Fruit fly (Drosophila melanogaster) whole organism, adult: ENCODE data around the gene rictor.

Experiments
- CG11617 ChIP-seq: fragments of 200-800 bp; sonication (Bioruptor generic); optimal IDR thresholded peaks from 2 replicates; lab custom pipeline; 2017; ENCODE audit warnings: mild to moderate bottlenecking, missing biosample characterization, missing genetic modification reagents, missing genetic modification characterization
- CG12768 ChIP-seq: fragments of 200-800 bp; sonication (Bioruptor generic); optimal IDR thresholded peaks from 2 replicates; lab custom pipeline; 2017; ENCODE audit warnings: missing biosample characterization, missing genetic modification characterization, mild to moderate bottlenecking, moderate library complexity, missing genetic modification reagents
- CG14711 ChIP-seq: fragments of 200-800 bp; sonication (Bioruptor generic); optimal IDR thresholded peaks from 2 replicates; lab custom pipeline; 2018; ENCODE audit warnings: missing biosample characterization, mild to moderate bottlenecking, missing genetic modification characterization, moderate library complexity
- CG1620 ChIP-seq: fragments of 200-800 bp; sonication (Bioruptor generic); optimal IDR thresholded peaks from 2 replicates; lab custom pipeline; 2016; ENCODE audit warnings: missing biosample characterization, missing genetic modification characterization
- CG33017 ChIP-seq: fragments of 200-800 bp; sonication (Bioruptor generic); optimal IDR thresholded peaks from 2 replicates; lab custom pipeline; 2018; ENCODE audit warnings: missing biosample characterization, mild to moderate bottlenecking, missing genetic modification characterization, moderate library complexity
- CG5204 ChIP-seq: fragments of 200-800 bp; sonication (Bioruptor generic); optimal IDR thresholded peaks from 2 replicates; lab custom pipeline; 2016; ENCODE audit warnings: missing biosample characterization, missing genetic modification characterization
- CG7045 ChIP-seq: fragments of 200-800 bp; sonication (Bioruptor generic); optimal IDR thresholded peaks from 2 replicates; lab custom pipeline; 2017; ENCODE audit warnings: missing biosample characterization, mild to moderate bottlenecking, missing genetic modification characterization
- CG7101 ChIP-seq: fragments of 200-800 bp; sonication (Bioruptor generic); optimal IDR thresholded peaks from 2 replicates; lab custom pipeline; 2018; ENCODE audit warnings: missing biosample characterization, mild to moderate bottlenecking, missing genetic modification characterization, moderate library complexity
- Clk ChIP-seq: fragments of 200-800 bp; sonication (Bioruptor generic); optimal IDR thresholded peaks from 2 replicates; lab custom pipeline; 2017; ENCODE audit warnings: missing biosample characterization, missing genetic modification characterization
- Crg-1 ChIP-seq: fragments of 200-800 bp; sonication (Bioruptor generic); optimal IDR thresholded peaks from 2 replicates; lab custom pipeline; 2016; ENCODE audit warnings: missing biosample characterization, missing genetic modification characterization
- Hr96 ChIP-seq: fragments of 200-800 bp; sonication (Bioruptor generic); optimal IDR thresholded peaks from 2 replicates; lab custom pipeline; 2016; ENCODE audit warnings: missing biosample characterization, missing genetic modification characterization
- Mnt ChIP-seq: fragments of 200-800 bp; sonication (Bioruptor generic); optimal IDR thresholded peaks from 2 replicates; lab custom pipeline; 2016; ENCODE audit warnings: missing biosample characterization, mild to moderate bottlenecking, missing genetic modification characterization
- bab1 ChIP-seq: fragments of 200-800 bp; sonication (Bioruptor generic); optimal IDR thresholded peaks from 3 replicates; lab custom pipeline; 2019; ENCODE audit warnings: missing biosample characterization, mild to moderate bottlenecking, missing genetic modification characterization, moderate library complexity
- cic ChIP-seq: fragments of 200-800 bp; sonication (Bioruptor generic); optimal IDR thresholded peaks from 2 replicates; lab custom pipeline; 2017; ENCODE audit warnings: missing biosample characterization, mild to moderate bottlenecking, missing genetic modification characterization, moderate library complexity
- cnc ChIP-seq, 2 experiments: fragments of >200 bp; optimal IDR thresholded peaks; 2 replicates each; lab custom pipeline; 2017
- kay ChIP-seq: fragments of 200-800 bp; sonication (Bioruptor generic); peaks from one replicate; lab custom pipeline; 2016; ENCODE audit warnings: missing biosample characterization, missing genetic modification characterization, borderline replicate concordance
- ovo ChIP-seq: fragments of 200-800 bp; sonication (Bioruptor generic); optimal IDR thresholded peaks from 2 replicates; lab custom pipeline; 2016; ENCODE audit warnings: missing biosample characterization, missing genetic modification characterization
- pad ChIP-seq: fragments of 200-800 bp; sonication (Bioruptor generic); optimal IDR thresholded peaks from 3 replicates; lab custom pipeline; 2017; ENCODE audit warnings: missing biosample characterization, missing genetic modification characterization, mild to moderate bottlenecking, moderate library complexity, missing genetic modification reagents
- tj ChIP-seq: fragments of 200-800 bp; sonication (Bioruptor generic); optimal IDR thresholded peaks from 3 replicates; lab custom pipeline; 2017; ENCODE audit warnings: missing biosample characterization, mild to moderate bottlenecking, missing genetic modification characterization, moderate library complexity
- toe ChIP-seq: fragments of 200-800 bp; sonication (Bioruptor generic); optimal IDR thresholded peaks from 2 replicates; lab custom pipeline; 2016; ENCODE audit warnings: missing biosample characterization, missing genetic modification characterization

The rictor gene

DNA sequence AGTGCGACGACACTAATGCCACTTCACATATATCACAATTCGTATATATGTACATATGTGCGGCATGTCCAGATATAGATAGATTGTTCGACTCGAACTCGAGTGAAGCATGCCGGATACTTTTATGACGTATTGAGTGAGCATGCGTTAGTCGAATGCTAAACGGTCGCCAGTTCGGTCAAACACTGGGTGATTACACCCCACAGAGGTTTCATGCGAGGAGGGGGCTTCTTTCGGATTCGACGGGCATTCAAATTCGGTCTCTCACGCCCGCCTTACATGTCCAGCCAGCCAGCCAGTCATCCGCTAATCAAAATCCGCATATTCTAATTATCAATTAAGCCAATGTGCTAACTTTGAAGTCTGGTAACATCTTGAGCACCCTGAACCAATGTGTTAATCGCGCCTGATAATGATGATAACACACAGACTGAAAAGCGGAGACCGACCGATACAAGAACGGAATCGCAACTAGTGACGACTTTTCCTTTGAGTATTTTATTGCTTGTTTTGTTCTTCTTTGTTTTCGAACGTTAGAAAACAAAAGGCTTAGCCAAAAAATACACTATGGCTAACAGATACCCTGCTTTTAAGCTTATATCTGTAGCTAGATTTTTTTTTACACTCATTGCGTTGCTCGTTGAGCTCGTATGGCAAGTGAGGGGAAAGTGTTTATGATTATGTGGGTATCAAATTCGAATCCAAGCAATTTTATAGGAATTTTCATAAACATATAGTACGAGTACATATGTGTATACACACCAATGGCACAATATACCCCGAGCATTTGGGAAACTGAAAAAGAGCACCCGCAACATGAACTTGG, 31.0 kb upstream of the rictor start:
- no peak for TF ChIP-seq Clk
- TF ChIP-seq CG14711 (tag; lab: Kevin White, UChicago), result peak; percentile 39
- peak; percentile 2 for TF ChIP-seq CG11617 (GFP tag; lab: Kevin White, UChicago)
- TF ChIP-seq tj (GFP tag; lab: Kevin White, UChicago), result peak; percentile 24
- no peak for TF ChIP-seq Mnt (GFP tag; lab: Kevin White, UChicago)

DNA sequence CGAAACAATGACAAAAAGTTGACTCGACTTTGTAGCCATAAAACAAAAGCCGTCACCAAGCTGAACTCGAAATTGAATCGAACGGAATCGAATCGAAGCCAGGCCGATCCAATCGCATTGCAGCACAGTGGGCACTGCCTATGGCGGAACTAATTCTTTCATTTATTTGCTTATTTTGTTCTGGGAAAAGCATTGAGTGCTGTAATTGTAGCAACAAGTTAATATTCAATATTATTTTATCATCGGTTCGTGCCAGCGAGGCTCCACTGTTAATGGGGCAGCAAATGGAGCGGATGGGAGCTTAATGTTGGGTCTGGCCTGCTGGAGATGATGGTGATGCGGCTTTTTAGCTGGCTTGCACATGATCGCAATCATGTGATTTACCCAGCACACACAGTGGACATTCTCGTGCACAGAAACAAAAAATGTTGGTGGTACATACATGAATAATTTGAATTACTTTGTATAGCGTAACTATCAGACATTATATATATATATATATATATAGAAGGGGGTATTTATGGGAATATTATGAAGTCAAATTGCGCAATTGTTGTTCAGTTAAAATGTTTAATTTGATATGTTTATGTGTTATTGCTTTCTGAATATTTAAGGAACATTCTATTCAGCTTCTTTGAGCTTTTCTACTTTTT, 28.4 kb upstream of the rictor start:
- TF ChIP-seq ovo (GFP tag; lab: Kevin White, UChicago), result no peak
- TF ChIP-seq Crg-1, result peak; percentile 32
- TF ChIP-seq CG33017 (tag; lab: Kevin White, UChicago), result peak; percentile 44
- peak; percentile 50 for TF ChIP-seq tj (GFP tag; lab: Kevin White, UChicago)
- TF ChIP-seq cic (GFP tag; lab: Kevin White, UChicago), result no peak
- peak; percentile 9 for TF ChIP-seq Clk
- peak; percentile 69 for TF ChIP-seq CG1620 (GFP tag; lab: Kevin White, UChicago)
- peak; percentile 92 for TF ChIP-seq bab1 (GFP tag; lab: Kevin White, UChicago)
- TF ChIP-seq CG14711 (tag; lab: Kevin White, UChicago), result peak; percentile 69
- TF ChIP-seq Hr96 (GFP tag; lab: Kevin White, UChicago), result peak; percentile 66
- TF ChIP-seq CG7101 (tag; lab: Kevin White, UChicago), result peak; percentile 73
- TF ChIP-seq pad (GFP tag; lab: Kevin White, UChicago), result peak; percentile 60
- TF ChIP-seq Mnt (GFP tag; lab: Kevin White, UChicago), result peak; percentile 39
- TF ChIP-seq CG5204, result peak; percentile 58
- peak; percentile 22 for TF ChIP-seq toe (GFP tag; lab: Kevin White, UChicago)
- TF ChIP-seq CG7045 (GFP tag; lab: Kevin White, UChicago), result peak; percentile 60
- TF ChIP-seq kay (GFP tag; lab: Kevin White, UChicago), result peak; percentile 64
- TF ChIP-seq CG12768 (GFP tag; lab: Kevin White, UChicago), result peak; percentile 47
- TF ChIP-seq CG11617 (GFP tag; lab: Kevin White, UChicago), result peak; percentile 54
- TF ChIP-seq cnc (optimal IDR thresholded peaks at IDR 0.05; lab: Kevin White, UChicago), result no peak

DNA sequence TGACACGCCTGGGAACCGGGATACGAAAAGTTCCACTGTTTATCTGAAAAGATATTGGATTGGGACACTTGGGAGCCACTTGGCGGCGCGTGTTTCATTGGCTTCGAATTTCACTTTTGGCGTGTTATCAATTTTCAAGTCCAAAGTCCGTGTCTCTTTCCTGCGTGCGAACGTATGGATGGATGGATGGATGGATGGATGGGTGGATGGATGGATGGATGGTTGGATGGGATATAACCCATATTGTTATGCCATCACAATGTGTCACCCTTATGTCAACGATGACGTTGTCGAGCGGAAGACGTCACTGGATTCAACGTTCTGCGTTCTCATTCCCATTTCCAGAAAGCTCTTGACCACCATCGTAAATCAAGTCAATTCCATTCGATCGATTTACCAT, 26.7 kb upstream of the rictor start:
- TF ChIP-seq CG33017 (tag; lab: Kevin White, UChicago), result no peak
- no peak for TF ChIP-seq toe (GFP tag; lab: Kevin White, UChicago)
- no peak for TF ChIP-seq CG5204
- no peak for TF ChIP-seq Hr96 (GFP tag; lab: Kevin White, UChicago)
- no peak for TF ChIP-seq cnc (optimal IDR thresholded peaks at IDR 0.05; lab: Kevin White, UChicago)
- no peak for TF ChIP-seq pad (GFP tag; lab: Kevin White, UChicago)
- TF ChIP-seq cic (GFP tag; lab: Kevin White, UChicago), result no peak
- TF ChIP-seq ovo (GFP tag; lab: Kevin White, UChicago), result no peak
- no peak for TF ChIP-seq Clk
- no peak for TF ChIP-seq CG14711 (tag; lab: Kevin White, UChicago)

DNA sequence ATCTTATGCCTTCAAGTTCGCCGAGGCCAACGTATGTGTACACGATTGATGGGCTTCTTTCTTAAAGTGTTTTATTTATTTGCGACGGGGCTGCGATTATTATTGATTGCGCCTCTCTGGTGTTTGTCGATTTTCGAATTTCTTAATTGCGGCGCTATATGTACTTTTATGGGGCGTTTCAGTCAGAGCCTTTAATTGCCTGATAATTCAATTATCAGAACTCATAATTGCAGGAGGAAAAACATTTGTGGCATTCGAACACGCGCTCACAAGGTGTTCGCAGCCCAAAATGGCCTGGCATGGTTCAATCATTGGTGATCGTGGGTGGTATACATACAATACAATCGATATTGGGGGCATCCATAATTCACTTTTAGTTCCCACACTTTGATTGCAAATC, 25.2 kb upstream of the rictor start:
- TF ChIP-seq cic (GFP tag; lab: Kevin White, UChicago) (no peak), Clk (no peak), CG11617 (GFP tag; lab: Kevin White, UChicago) (no peak), cnc (optimal IDR thresholded peaks at IDR 0.05; lab: Kevin White, UChicago) (no peak), CG1620 (GFP tag; lab: Kevin White, UChicago) (no peak), Hr96 (GFP tag; lab: Kevin White, UChicago) (no peak), ovo (GFP tag; lab: Kevin White, UChicago) (no peak), CG5204 (no peak), kay (GFP tag; lab: Kevin White, UChicago) (no peak), Crg-1 (no peak), CG12768 (GFP tag; lab: Kevin White, UChicago) (no peak), CG14711 (tag; lab: Kevin White, UChicago) (no peak)

DNA sequence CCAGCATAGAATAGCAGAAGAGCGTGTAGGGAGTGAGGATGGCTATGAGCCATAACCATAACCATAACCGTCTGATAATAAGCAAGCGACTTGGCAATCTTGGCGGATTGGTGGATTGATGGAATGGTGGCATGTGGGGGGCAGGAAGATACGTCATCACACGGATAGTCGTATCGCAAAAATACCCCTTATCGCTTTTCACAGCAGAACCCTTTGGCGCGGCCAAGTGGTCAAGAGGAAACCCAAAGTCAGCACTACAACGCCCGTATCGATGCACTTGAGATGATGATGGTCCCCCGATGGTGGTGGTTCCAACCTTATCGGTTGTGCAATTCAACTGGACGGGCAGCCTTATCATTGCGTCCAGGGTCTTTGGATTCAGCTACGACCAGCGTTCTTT, 24.4 kb upstream of the rictor start:
- peak; percentile 77 for TF ChIP-seq cic (GFP tag; lab: Kevin White, UChicago)
- TF ChIP-seq toe (GFP tag; lab: Kevin White, UChicago), result no peak

DNA sequence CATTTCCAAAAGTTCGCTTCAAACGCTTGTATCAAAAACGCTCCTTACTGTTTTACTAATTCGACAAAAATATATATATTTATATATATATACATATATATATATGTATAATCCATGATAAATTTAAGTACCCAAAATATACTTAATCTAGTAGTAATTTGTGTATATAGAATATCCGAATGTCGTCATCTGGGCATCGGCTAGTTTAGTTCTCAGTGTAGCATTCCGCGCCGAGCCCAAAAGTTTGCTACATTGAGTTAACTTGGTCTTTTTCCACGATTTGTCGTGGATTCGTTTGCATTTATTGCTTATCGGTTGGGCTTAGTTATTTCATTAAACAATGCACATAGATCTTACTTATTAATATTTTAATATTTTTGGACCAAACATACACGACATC, 20.2 kb upstream of the rictor start:
- TF ChIP-seq CG11617 (GFP tag; lab: Kevin White, UChicago) (no peak), CG14711 (tag; lab: Kevin White, UChicago) (peak; percentile 11), bab1 (GFP tag; lab: Kevin White, UChicago) (peak; percentile 14)
